Worm (Caenorhabditis elegans) whole organism, mixed stage, embryonic: ENCODE measurements around the gene C29F7.10.

ENCODE experiments used
- M03D4.4 ChIP-seq: sonication (generic microtip); optimal IDR thresholded peaks from 2 replicates; lab custom pipeline; 2017; ENCODE audit warnings: mild to moderate bottlenecking, missing genetic modification characterization, missing compliant biosample characterization
- bed-3 ChIP-seq: fragments of 200-800 bp; sonication (Bioruptor generic); optimal IDR thresholded peaks from 3 replicates; lab custom pipeline; 2018; ENCODE audit warnings: mild to moderate bottlenecking, missing genetic modification characterization, moderate library complexity, missing compliant biosample characterization
- blmp-1 ChIP-seq: fragments of 150-350 bp; optimal IDR thresholded peaks from 2 replicates; lab custom pipeline; 2014; ENCODE audit warnings: missing biosample characterization, missing genetic modification characterization
- ceh-43 ChIP-seq: fragments of 200-800 bp; sonication (Bioruptor generic); optimal IDR thresholded peaks from 2 replicates; lab custom pipeline; 2018; ENCODE audit warnings: mild to moderate bottlenecking, missing genetic modification characterization, moderate library complexity, missing compliant biosample characterization
- ceh-83 ChIP-seq: fragments of 200-800 bp; sonication (Bioruptor generic); optimal IDR thresholded peaks from 2 replicates; lab custom pipeline; 2018; ENCODE audit warnings: mild to moderate bottlenecking, missing genetic modification characterization, missing compliant biosample characterization
- ces-1 ChIP-seq: fragments of 150-350 bp; optimal IDR thresholded peaks from 2 replicates; lab custom pipeline; 2014; ENCODE audit warnings: missing biosample characterization, missing genetic modification reagents, missing genetic modification characterization
- cnd-1 ChIP-seq: fragments of 200-800 bp; sonication (Bioruptor generic); optimal IDR thresholded peaks from 2 replicates; lab custom pipeline; 2018; ENCODE audit warnings: mild to moderate bottlenecking, missing genetic modification characterization, missing compliant biosample characterization
- drap-1 ChIP-seq: fragments of 200-800 bp; sonication (Bioruptor generic); optimal IDR thresholded peaks from 3 replicates; lab custom pipeline; 2018; ENCODE audit warnings: mild to moderate bottlenecking, missing genetic modification characterization, missing compliant biosample characterization
- elt-3 ChIP-seq: fragments of 150-350 bp; optimal IDR thresholded peaks from 2 replicates; lab custom pipeline; 2014; ENCODE audit warnings: missing biosample characterization, missing genetic modification characterization
- flh-1 ChIP-seq: fragments of 200-800 bp; sonication (Bioruptor generic); optimal IDR thresholded peaks from 2 replicates; lab custom pipeline; 2018; ENCODE audit warnings: mild to moderate bottlenecking, missing genetic modification characterization, moderate library complexity, missing compliant biosample characterization
- ham-2 ChIP-seq: fragments of 200-800 bp; sonication (Bioruptor generic); optimal IDR thresholded peaks from 2 replicates; lab custom pipeline; 2018; ENCODE audit warnings: mild to moderate bottlenecking, missing genetic modification characterization, missing compliant biosample characterization
- lin-32 ChIP-seq: fragments of 200-800 bp; sonication (Bioruptor generic); optimal IDR thresholded peaks from 2 replicates; lab custom pipeline; 2018; ENCODE audit warnings: mild to moderate bottlenecking, missing genetic modification characterization, missing compliant biosample characterization
- lsy-2 ChIP-seq: fragments of 150-350 bp; optimal IDR thresholded peaks from 2 replicates; lab custom pipeline; 2014; ENCODE audit warnings: missing biosample characterization, missing genetic modification characterization
- mab-5 ChIP-seq: fragments of 150-350 bp; optimal IDR thresholded peaks from 2 replicates; lab custom pipeline; 2014; ENCODE audit warnings: missing biosample characterization, missing genetic modification characterization
- mep-1 ChIP-seq: fragments of 150-350 bp; optimal IDR thresholded peaks from 2 replicates; lab custom pipeline; 2017; ENCODE audit warnings: missing biosample characterization, missing genetic modification reagents, missing genetic modification characterization, inconsistent platforms
- mls-2 ChIP-seq: sonication (generic microtip); optimal IDR thresholded peaks from 2 replicates; lab custom pipeline; 2016; ENCODE audit warnings: mild to moderate bottlenecking, missing genetic modification characterization, moderate library complexity, missing compliant biosample characterization
- nhr-12 ChIP-seq: fragments of 150-350 bp; optimal IDR thresholded peaks from 2 replicates; lab custom pipeline; 2014; ENCODE audit warnings: missing biosample characterization, missing genetic modification characterization
- nhr-2 ChIP-seq: fragments of 150-350 bp; optimal IDR thresholded peaks from 2 replicates; lab custom pipeline; 2014; ENCODE audit warnings: missing biosample characterization, missing genetic modification characterization
- nhr-28 ChIP-seq: fragments of 150-350 bp; optimal IDR thresholded peaks from 2 replicates; lab custom pipeline; 2014; ENCODE audit warnings: missing biosample characterization, missing genetic modification characterization
- nhr-76 ChIP-seq: sonication (generic microtip); optimal IDR thresholded peaks from 2 replicates; lab custom pipeline; 2017; ENCODE audit warnings: missing biosample characterization, missing genetic modification characterization
- pha-4 ChIP-seq: fragments of 150-350 bp; optimal IDR thresholded peaks from 2 replicates; lab custom pipeline; 2018; ENCODE audit warnings: missing biosample characterization, missing genetic modification reagents, missing genetic modification characterization
- sem-2 ChIP-seq: fragments of 200-800 bp; sonication (Bioruptor generic); optimal IDR thresholded peaks from 2 replicates; lab custom pipeline; 2018; ENCODE audit warnings: mild to moderate bottlenecking, missing genetic modification characterization, missing compliant biosample characterization
- sptf-1 ChIP-seq: sonication (generic microtip); optimal IDR thresholded peaks from 2 replicates; lab custom pipeline; 2017; ENCODE audit warnings: mild to moderate bottlenecking, missing genetic modification characterization, moderate library complexity, missing compliant biosample characterization
- tbx-8 ChIP-seq: fragments of 200-800 bp; sonication (Bioruptor generic); optimal IDR thresholded peaks from 2 replicates; lab custom pipeline; 2018; ENCODE audit warnings: mild to moderate bottlenecking, missing genetic modification characterization, moderate library complexity, missing compliant biosample characterization
- unc-120 ChIP-seq: sonication (generic microtip); optimal IDR thresholded peaks from 2 replicates; lab custom pipeline; 2017; ENCODE audit warnings: missing genetic modification characterization, missing compliant biosample characterization; ENCODE audit not compliant: poor library complexity, severe bottlenecking
- unc-39 ChIP-seq: fragments of 150-350 bp; optimal IDR thresholded peaks from 2 replicates; lab custom pipeline; 2014; ENCODE audit warnings: missing biosample characterization, missing genetic modification characterization
- unc-62 ChIP-seq: fragments of 150-350 bp; optimal IDR thresholded peaks from 2 replicates; lab custom pipeline; 2014; ENCODE audit warnings: missing biosample characterization, missing genetic modification reagents, missing genetic modification characterization
- ztf-11 ChIP-seq: fragments of 150-350 bp; optimal IDR thresholded peaks from 2 replicates; lab custom pipeline; 2014; ENCODE audit warnings: missing biosample characterization, missing genetic modification characterization

The C29F7.10 gene

DNA sequence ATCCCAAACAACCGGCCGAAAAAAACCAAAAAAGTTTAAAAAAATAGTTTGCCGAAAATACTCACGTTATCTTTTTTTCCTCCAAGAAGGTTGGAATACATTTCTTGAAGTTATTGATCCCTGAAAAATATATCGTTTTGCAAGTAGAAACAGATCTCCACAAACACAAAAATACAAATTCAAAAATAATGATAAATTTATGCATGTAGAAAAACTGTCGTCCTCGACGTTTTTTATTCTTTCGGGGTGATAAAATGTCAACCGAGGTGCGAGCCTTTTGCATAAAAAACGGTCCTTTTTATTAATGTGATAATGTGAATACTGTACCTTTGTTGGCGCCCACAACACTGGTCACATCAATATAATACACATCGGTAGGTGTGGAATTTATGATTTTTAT lies 32.5 kb upstream of the C29F7.10 start, which contains the start of gene F02D10.2:
Gene F02D10.2 (minus strand): TSS at position 101 of the 400 bp plus-strand sequence.
- TF ChIP-seq ceh-83 (GFP tag; lab: Kevin White, UChicago) (no peak), pha-4 (tag; lab: Kevin White, UChicago) (no peak), bed-3 (no peak), nhr-12 (no peak), lsy-2 (no peak), nhr-2 (no peak), tbx-8 (GFP tag; lab: Kevin White, UChicago) (no peak), unc-39 (tag; lab: Kevin White, UChicago) (no peak), elt-3 (no peak)
- TF ChIP-seq, all 35 proteins: peak for 0

DNA sequence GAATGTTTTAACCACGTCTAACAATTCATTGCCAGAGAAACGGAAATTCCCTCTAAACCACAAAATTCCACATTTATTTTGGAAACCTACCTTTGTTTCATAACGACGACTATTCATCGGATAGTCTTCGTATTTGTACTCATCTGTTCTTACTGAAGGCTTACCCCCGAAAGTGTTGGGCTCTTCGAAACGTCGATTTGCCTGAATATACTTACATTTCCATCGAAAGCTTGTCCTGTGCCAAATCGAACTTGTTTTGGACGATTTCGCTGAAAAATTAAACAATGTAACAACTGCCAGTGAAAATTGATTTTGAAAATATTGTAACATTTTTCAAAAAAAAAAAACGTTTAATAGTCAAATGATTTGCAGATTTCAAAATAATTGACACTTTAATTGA lies 31.2 kb upstream of the C29F7.10 start, which contains the start of gene F02D10.3:
Gene F02D10.3 (minus strand): TSS at position 101 of the 400 bp plus-strand sequence.
- no peak for TF ChIP-seq M03D4.4 (tag; lab: Kevin White, UChicago)
- no peak for TF ChIP-seq ces-1 (GFP tag; lab: Kevin White, UChicago)
- TF ChIP-seq ceh-43 (GFP tag; lab: Kevin White, UChicago) = no peak
- no peak for TF ChIP-seq ztf-11 (tag; lab: Kevin White, UChicago)
- no peak for TF ChIP-seq blmp-1
- TF ChIP-seq nhr-28 (tag; lab: Kevin White, UChicago) = no peak
- no peak for TF ChIP-seq ham-2 (GFP tag; lab: Kevin White, UChicago)
- TF ChIP-seq nhr-12 = no peak
- no peak for TF ChIP-seq unc-62
- TF ChIP-seq elt-3 = no peak

DNA sequence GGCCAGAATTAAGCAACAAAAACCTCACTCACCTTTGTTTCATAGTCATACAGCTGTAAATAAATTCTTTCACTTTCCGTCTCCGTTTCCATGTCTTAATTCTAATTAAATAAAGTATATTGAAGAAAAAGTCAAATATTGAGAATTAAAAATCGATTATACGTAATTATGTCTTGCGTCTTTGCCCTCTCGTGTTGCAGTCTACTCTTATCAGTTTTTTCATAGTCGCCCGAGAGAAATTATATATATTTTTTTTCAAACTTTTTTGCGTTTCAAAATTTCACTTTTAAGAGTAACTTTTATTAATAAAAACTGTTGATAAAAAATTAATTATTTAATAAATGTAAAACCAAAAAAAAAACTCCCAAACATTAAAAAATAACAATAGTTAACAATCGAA lies 25.2 kb upstream of the C29F7.10 start, which contains the start of gene flr-1:
Gene flr-1 (minus strand): TSS at position 101 of the 400 bp plus-strand sequence.
- TF ChIP-seq ztf-11 (tag; lab: Kevin White, UChicago) = no peak
- no peak for TF ChIP-seq mep-1 (tag; lab: Kevin White, UChicago)
- no peak for TF ChIP-seq drap-1
- no peak for TF ChIP-seq unc-62
- TF ChIP-seq unc-39 (tag; lab: Kevin White, UChicago) = no peak

DNA sequence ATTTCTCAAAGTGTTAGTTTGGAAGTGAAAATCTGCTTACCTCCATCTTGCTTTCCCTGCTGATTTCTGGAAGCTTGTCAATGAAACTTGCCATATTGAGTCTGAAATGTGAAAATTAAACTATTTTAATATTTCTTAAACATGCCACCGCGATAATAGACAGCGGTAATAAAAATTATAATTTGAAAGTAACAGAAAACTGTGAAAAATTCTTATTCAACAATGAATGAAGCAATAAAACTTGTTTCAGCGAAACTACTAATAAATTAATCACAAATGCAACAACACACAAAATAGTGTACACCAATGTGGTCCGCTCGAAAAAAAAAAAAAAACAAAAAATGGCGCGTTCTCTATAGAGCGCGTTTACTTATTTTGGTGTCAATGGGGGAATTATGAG lies 20.3 kb upstream of the C29F7.10 start, which contains the start of gene F02D10.6:
Gene F02D10.6 (minus strand): TSS at position 101 of the 400 bp plus-strand sequence.
- TF ChIP-seq mab-5 (tag; lab: Kevin White, UChicago) = no peak
- TF ChIP-seq nhr-28 (tag; lab: Kevin White, UChicago) = no peak
- no peak for TF ChIP-seq blmp-1
- no peak for TF ChIP-seq nhr-2

DNA sequence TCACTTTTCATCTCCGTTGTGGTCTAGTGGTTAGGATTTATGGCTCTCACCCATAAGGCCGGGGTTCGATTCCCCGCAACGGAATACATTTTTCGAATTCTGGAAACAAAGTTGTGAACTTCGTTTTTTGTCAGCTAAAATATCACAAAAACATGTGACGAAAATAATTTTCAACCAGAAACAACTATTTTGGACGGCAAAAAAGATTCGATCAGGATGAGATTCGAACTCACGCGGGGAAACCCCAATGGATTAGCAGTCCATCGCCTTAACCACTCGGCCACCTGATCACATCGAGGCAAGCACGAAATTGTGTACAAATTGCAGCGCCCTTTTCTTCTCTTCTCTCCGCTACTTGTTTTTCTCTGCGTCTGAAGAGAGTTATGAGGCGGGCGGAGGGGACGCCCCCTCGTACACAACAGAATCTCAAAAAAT lies 17.4 kb upstream of the C29F7.10 start:
- peak; percentile 31 for TF ChIP-seq cnd-1 (tag; lab: Kevin White, UChicago)
- TF ChIP-seq ceh-83 (GFP tag; lab: Kevin White, UChicago) = peak; percentile 83
- TF ChIP-seq sptf-1 (tag; lab: Kevin White, UChicago) = peak; percentile 88
- peak; percentile 65 for TF ChIP-seq M03D4.4 (tag; lab: Kevin White, UChicago)
- TF ChIP-seq mep-1 (tag; lab: Kevin White, UChicago) = peak; percentile 6
- peak; percentile 69 for TF ChIP-seq ham-2 (GFP tag; lab: Kevin White, UChicago)
- peak; percentile 64 for TF ChIP-seq lin-32 (GFP tag; lab: Kevin White, UChicago)
- peak; percentile 64 for TF ChIP-seq ceh-43 (GFP tag; lab: Kevin White, UChicago)
- TF ChIP-seq sem-2 = peak; percentile 46
- peak; percentile 39 for TF ChIP-seq tbx-8 (GFP tag; lab: Kevin White, UChicago)
- peak; percentile 43 for TF ChIP-seq bed-3
- peak; percentile 21 for TF ChIP-seq flh-1 (GFP tag; lab: Kevin White, UChicago)
- peak; percentile 83 for TF ChIP-seq drap-1
- TF ChIP-seq unc-120 (tag; lab: Kevin White, UChicago) = peak; percentile 54
- peak; percentile 87 for TF ChIP-seq mls-2 (tag; lab: Kevin White, UChicago)
- peak; percentile 27 for TF ChIP-seq ces-1 (GFP tag; lab: Kevin White, UChicago)

DNA sequence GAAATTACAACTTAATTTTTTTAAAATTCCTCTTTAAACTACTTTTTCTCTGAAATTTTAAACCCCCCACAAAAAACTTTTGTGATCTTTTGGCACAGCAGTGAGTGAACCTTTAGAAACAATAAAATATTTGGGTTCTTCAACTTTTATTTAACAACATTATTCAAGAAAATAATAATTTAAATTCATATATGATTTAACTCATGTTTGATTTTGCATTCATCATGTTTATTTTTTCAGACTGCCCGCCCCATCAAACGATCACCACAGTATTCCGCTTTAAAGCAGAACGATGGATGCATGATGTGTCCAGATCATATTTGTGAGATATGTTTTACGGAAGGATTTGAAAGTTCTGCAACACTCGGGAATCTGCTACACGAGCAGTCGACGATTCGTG lies 15.1 kb upstream of the C29F7.10 start, which contains the start of gene set-8:
Gene set-8 (plus strand): TSS at position 301 of the 400 bp plus-strand sequence.
- no peak for TF ChIP-seq mep-1 (tag; lab: Kevin White, UChicago)
- no peak for TF ChIP-seq nhr-76 (tag; lab: Kevin White, UChicago)
